Worm (Caenorhabditis elegans): ENCODE results near the gene F40F8.1.

ce11 chrII:11091577-11091976 is 35.9 kb upstream of the F40F8.1 start:
- TF ChIP-seq W03F9.2 (tag; optimal IDR thresholded peaks at IDR 0.05) (no peak), him-1 (tag; optimal IDR thresholded peaks at IDR 0.05) (no peak)

All from whole organism, L4/young adult.